Worm (Caenorhabditis elegans) whole organism, L4/young adult: ENCODE results near the gene T24C2.5.

Experiments
- W03F9.2 ChIP-seq: fragments of 150-350 bp; optimal IDR thresholded peaks from 2 replicates; lab custom pipeline; 2014; ENCODE audit warnings: missing biosample characterization, missing genetic modification characterization
- dao-5 ChIP-seq: sonication (generic microtip); optimal IDR thresholded peaks from 2 replicates; lab custom pipeline; 2016; ENCODE audit warnings: missing genotype, missing genetic modification characterization, moderate library complexity, missing compliant biosample characterization
- him-1 ChIP-seq: sonication (generic microtip); optimal IDR thresholded peaks from 2 replicates; lab custom pipeline; 2016; ENCODE audit warnings: missing genotype, missing genetic modification reagents, missing genetic modification characterization, missing compliant biosample characterization

- TF ChIP-seq him-1 (no peak), dao-5 (no peak), W03F9.2 (tag; lab: Kevin White, UChicago) (no peak)
These were observed 23.9 kb upstream of the T24C2.5 start for ce11 chrX:14510358-14510757.
